Worm (Caenorhabditis elegans) whole organism, late embryonic: ENCODE measurements around the gene prdh-1.

Source experiments
- C08G9.2 ChIP-seq: sonication (generic microtip); optimal IDR thresholded peaks from 2 replicates; lab custom pipeline; 2016; ENCODE audit warnings: mild to moderate bottlenecking, missing genetic modification characterization, moderate library complexity, missing compliant biosample characterization
- C38D4.7 ChIP-seq: fragments of 200-800 bp; sonication (Bioruptor generic); optimal IDR thresholded peaks from 2 replicates; lab custom pipeline; 2018; ENCODE audit warnings: mild to moderate bottlenecking, missing genetic modification characterization, moderate library complexity, missing compliant biosample characterization
- F13H6.1 ChIP-seq: sonication (generic microtip); optimal IDR thresholded peaks from 2 replicates; lab custom pipeline; 2016; ENCODE audit warnings: missing genetic modification characterization, missing compliant biosample characterization
- K02D7.2 ChIP-seq: sonication (generic microtip); optimal IDR thresholded peaks from 2 replicates; lab custom pipeline; 2017; ENCODE audit warnings: mild to moderate bottlenecking, missing genetic modification characterization, missing compliant biosample characterization
- T23F11.4 ChIP-seq: fragments of 200-800 bp; sonication (Bioruptor generic); optimal IDR thresholded peaks from 2 replicates; lab custom pipeline; 2018; ENCODE audit warnings: mild to moderate bottlenecking, missing genetic modification characterization, missing compliant biosample characterization
- Y22D7AL.16 ChIP-seq: sonication (generic microtip); optimal IDR thresholded peaks from 2 replicates; lab custom pipeline; 2016; ENCODE audit warnings: missing genetic modification characterization, missing compliant biosample characterization
- ama-1 ChIP-seq: fragments of 150-350 bp; optimal IDR thresholded peaks from 2 replicates; lab custom pipeline; 2014
- ceh-18 ChIP-seq: sonication (generic microtip); optimal IDR thresholded peaks from 2 replicates; lab custom pipeline; 2016; ENCODE audit warnings: missing genetic modification characterization, missing compliant biosample characterization
- ceh-19 ChIP-seq: fragments of 200-800 bp; sonication (Bioruptor generic); optimal IDR thresholded peaks from 2 replicates; lab custom pipeline; 2018; ENCODE audit warnings: mild to moderate bottlenecking, missing genetic modification characterization, missing compliant biosample characterization
- ceh-2 ChIP-seq: sonication (generic microtip); optimal IDR thresholded peaks from 2 replicates; lab custom pipeline; 2016; ENCODE audit warnings: missing genotype, missing genetic modification characterization, missing compliant biosample characterization
- ceh-22 ChIP-seq: sonication (generic microtip); optimal IDR thresholded peaks from 2 replicates; lab custom pipeline; 2017; ENCODE audit warnings: missing biosample characterization, missing genetic modification characterization
- ceh-30 ChIP-seq: fragments of 150-350 bp; optimal IDR thresholded peaks from 2 replicates; lab custom pipeline; 2014; ENCODE audit warnings: missing biosample characterization, missing genetic modification characterization
- ceh-31 ChIP-seq: sonication (generic microtip); optimal IDR thresholded peaks from 2 replicates; lab custom pipeline; 2016; ENCODE audit warnings: missing genetic modification characterization, missing compliant biosample characterization
- ceh-34 ChIP-seq: sonication (generic microtip); optimal IDR thresholded peaks from 2 replicates; lab custom pipeline; 2016; ENCODE audit warnings: mild to moderate bottlenecking, missing genetic modification characterization, missing compliant biosample characterization
- ceh-45 ChIP-seq: fragments of 200-800 bp; sonication (Bioruptor generic); IDR thresholded peaks from 2 replicates; pipeline ENCODE4 v1.3.6; 2022; ENCODE audit warnings: missing genetic modification reagents, missing genetic modification characterization, missing compliant biosample characterization
- ceh-6 ChIP-seq: fragments of 200-800 bp; sonication (Bioruptor generic); optimal IDR thresholded peaks from 2 replicates; lab custom pipeline; 2018; ENCODE audit warnings: mild to moderate bottlenecking, missing genetic modification characterization, missing compliant biosample characterization
- ceh-9 ChIP-seq: sonication (generic microtip); optimal IDR thresholded peaks from 2 replicates; lab custom pipeline; 2016; ENCODE audit warnings: mild to moderate bottlenecking, missing genetic modification characterization, inconsistent platforms, missing compliant biosample characterization
- che-1 ChIP-seq: sonication (generic microtip); optimal IDR thresholded peaks from 2 replicates; lab custom pipeline; 2016; ENCODE audit warnings: mild to moderate bottlenecking, missing genetic modification characterization, missing compliant biosample characterization
- dve-1 ChIP-seq: sonication (generic microtip); optimal IDR thresholded peaks from 2 replicates; lab custom pipeline; 2017; ENCODE audit warnings: antibody characterized with exemption, mild to moderate bottlenecking, missing genetic modification characterization, missing compliant biosample characterization
- elt-2 ChIP-seq: sonication (generic microtip); optimal IDR thresholded peaks from 2 replicates; lab custom pipeline; 2016; ENCODE audit warnings: missing genetic modification reagents, missing genetic modification characterization, missing compliant biosample characterization
- ets-4 ChIP-seq: sonication (generic microtip); optimal IDR thresholded peaks from 2 replicates; lab custom pipeline; 2016; ENCODE audit warnings: missing genetic modification characterization, missing compliant biosample characterization
- eyg-1 ChIP-seq: sonication (generic microtip); optimal IDR thresholded peaks from 2 replicates; lab custom pipeline; 2016; ENCODE audit warnings: missing genotype, missing genetic modification characterization, missing compliant biosample characterization
- fkh-10 ChIP-seq: fragments of 150-350 bp; optimal IDR thresholded peaks from 2 replicates; lab custom pipeline; 2014; ENCODE audit warnings: missing biosample characterization, missing genetic modification reagents, missing genetic modification characterization
- fkh-6 ChIP-seq: sonication (generic microtip); optimal IDR thresholded peaks from 2 replicates; lab custom pipeline; 2016; ENCODE audit warnings: missing genetic modification characterization, missing compliant biosample characterization
- hlh-15 ChIP-seq: sonication (generic microtip); optimal IDR thresholded peaks from 2 replicates; lab custom pipeline; 2016; ENCODE audit warnings: missing genetic modification characterization, missing compliant biosample characterization
- hlh-30 ChIP-seq: sonication (generic microtip); optimal IDR thresholded peaks from 2 replicates; lab custom pipeline; 2017; ENCODE audit warnings: antibody characterized with exemption, missing genetic modification characterization, missing compliant biosample characterization; ENCODE audit not compliant: insufficient read depth
- hlh-6 ChIP-seq: sonication (generic microtip); optimal IDR thresholded peaks from 2 replicates; lab custom pipeline; 2016; ENCODE audit warnings: missing genotype, missing genetic modification characterization, missing compliant biosample characterization
- lin-11 ChIP-seq: fragments of 200-800 bp; sonication (Bioruptor generic); optimal IDR thresholded peaks from 2 replicates; lab custom pipeline; 2018; ENCODE audit warnings: mild to moderate bottlenecking, missing genetic modification characterization, missing compliant biosample characterization
- mec-3 ChIP-seq: sonication (generic microtip); optimal IDR thresholded peaks from 2 replicates; lab custom pipeline; 2016; ENCODE audit warnings: borderline replicate concordance, missing genetic modification characterization, missing compliant biosample characterization
- nfya-1 ChIP-seq: sonication (generic microtip); optimal IDR thresholded peaks from 2 replicates; lab custom pipeline; 2017; ENCODE audit warnings: missing genetic modification characterization, mild to moderate bottlenecking, missing compliant biosample characterization, antibody characterized with exemption, moderate library complexity
- nhr-11 ChIP-seq: fragments of 150-350 bp; optimal IDR thresholded peaks from 2 replicates; lab custom pipeline; 2014; ENCODE audit warnings: missing biosample characterization, missing genetic modification characterization
- nhr-232 ChIP-seq: sonication (generic microtip); optimal IDR thresholded peaks from 2 replicates; lab custom pipeline; 2016; ENCODE audit warnings: missing genetic modification characterization, missing compliant biosample characterization
- npax-4 ChIP-seq: sonication (generic microtip); optimal IDR thresholded peaks from 2 replicates; lab custom pipeline; 2016; ENCODE audit warnings: missing genetic modification characterization, missing compliant biosample characterization
- pag-3 ChIP-seq: sonication (generic microtip); optimal IDR thresholded peaks from 2 replicates; lab custom pipeline; 2016; ENCODE audit warnings: missing compliant biosample characterization, missing genetic modification characterization, borderline replicate concordance
- pha-2 ChIP-seq: sonication (generic microtip); optimal IDR thresholded peaks from 2 replicates; lab custom pipeline; 2017; ENCODE audit warnings: mild to moderate bottlenecking, missing genetic modification characterization, missing compliant biosample characterization
- pha-4 ChIP-seq: fragments of 150-350 bp; optimal IDR thresholded peaks from 2 replicates; lab custom pipeline; 2018; ENCODE audit warnings: missing biosample characterization, missing genetic modification reagents, missing genetic modification characterization
- pqm-1 ChIP-seq: sonication (generic microtip); optimal IDR thresholded peaks from 2 replicates; lab custom pipeline; 2016; ENCODE audit warnings: missing genetic modification characterization, missing compliant biosample characterization
- pros-1 ChIP-seq: fragments of 150-350 bp; optimal IDR thresholded peaks from 2 replicates; lab custom pipeline; 2014; ENCODE audit warnings: missing biosample characterization, missing genetic modification reagents, missing genetic modification characterization
- ref-2 ChIP-seq: sonication (generic microtip); optimal IDR thresholded peaks from 2 replicates; lab custom pipeline; 2016; ENCODE audit warnings: missing genetic modification characterization, missing compliant biosample characterization
- sdc-2 ChIP-seq: sonication (generic microtip); optimal IDR thresholded peaks from 2 replicates; lab custom pipeline; 2016; ENCODE audit warnings: missing genotype, missing genetic modification characterization, missing compliant biosample characterization
- sox-2 ChIP-seq: fragments of 200-800 bp; sonication (Bioruptor generic); IDR thresholded peaks from 2 replicates; pipeline ENCODE4 v1.3.6; 2022; ENCODE audit warnings: missing genetic modification reagents, missing genetic modification characterization, missing compliant biosample characterization
- syd-9 ChIP-seq: sonication (generic microtip); optimal IDR thresholded peaks from 2 replicates; lab custom pipeline; 2016; ENCODE audit warnings: mild to moderate bottlenecking, missing genetic modification characterization, moderate library complexity, missing compliant biosample characterization
- tbx-2 ChIP-seq: sonication (generic microtip); optimal IDR thresholded peaks from 2 replicates; lab custom pipeline; 2016; ENCODE audit warnings: missing genetic modification characterization, missing compliant biosample characterization
- ttx-3 ChIP-seq: sonication (generic microtip); optimal IDR thresholded peaks from 2 replicates; lab custom pipeline; 2016; ENCODE audit warnings: missing genetic modification reagents, missing genetic modification characterization, missing compliant biosample characterization
- unc-42 ChIP-seq: sonication (generic microtip); optimal IDR thresholded peaks from 2 replicates; lab custom pipeline; 2016; ENCODE audit warnings: missing genotype, missing genetic modification characterization, missing compliant biosample characterization
- unc-55 ChIP-seq: sonication (generic microtip); optimal IDR thresholded peaks from 2 replicates; lab custom pipeline; 2017; ENCODE audit warnings: missing biosample characterization, missing genetic modification reagents, missing genetic modification characterization

Gene prdh-1

DNA sequence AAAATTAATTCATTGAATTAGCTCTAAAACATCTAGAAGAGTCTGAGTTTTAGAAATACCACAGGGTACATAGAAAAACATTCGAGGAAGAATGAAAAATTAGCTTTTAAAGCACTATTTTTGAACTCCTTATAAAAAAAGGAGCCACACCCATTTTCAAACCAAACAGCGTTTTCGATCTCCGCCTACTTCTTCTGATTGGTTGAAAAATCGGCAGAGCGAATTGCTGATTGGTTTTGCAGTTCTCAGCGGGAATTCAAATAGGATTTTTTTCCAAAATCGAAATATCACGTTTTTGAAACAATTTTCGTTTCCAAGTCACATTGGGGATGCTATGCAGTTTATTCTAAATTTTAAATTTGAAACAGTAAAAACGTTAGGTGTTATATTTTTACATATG is 1.7 kb upstream of the prdh-1 start:
- TF ChIP-seq mec-3: no peak
- TF ChIP-seq dve-1 (tag; lab: Kevin White, UChicago): no peak
- peak; percentile 39 for TF ChIP-seq nfya-1 (tag; lab: Kevin White, UChicago)
- TF ChIP-seq pag-3: no peak

DNA sequence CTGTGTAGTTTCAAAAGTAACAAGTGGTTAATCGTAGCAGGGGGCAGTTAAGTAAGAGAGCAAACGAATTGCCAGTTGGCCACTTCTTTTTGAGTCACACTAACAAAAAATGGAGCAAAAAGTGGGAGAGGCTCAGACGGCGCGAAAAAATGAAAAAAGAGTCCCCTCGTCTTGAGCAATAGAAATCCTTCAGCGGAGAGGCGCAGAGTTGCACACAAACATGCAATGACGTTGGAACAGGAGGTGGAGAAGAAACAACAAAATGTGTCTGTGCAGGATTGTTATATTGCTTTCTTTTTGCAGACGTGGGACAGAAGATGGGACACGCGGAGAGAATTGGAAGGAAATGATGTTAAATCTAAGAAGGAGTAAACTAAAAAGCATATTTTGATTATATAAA is 1.3 kb upstream of the prdh-1 start:
- TF ChIP-seq elt-2: no peak
- no peak for TF ChIP-seq ets-4
- TF ChIP-seq fkh-10 (GFP tag; lab: Kevin White, UChicago): no peak
- no peak for TF ChIP-seq ceh-2 (tag; lab: Kevin White, UChicago)
- no peak for TF ChIP-seq fkh-6 (tag; lab: Kevin White, UChicago)
- peak; percentile 20 for TF ChIP-seq tbx-2 (tag; lab: Kevin White, UChicago)
- TF ChIP-seq hlh-30 (tag; lab: Kevin White, UChicago): no peak
- TF ChIP-seq ceh-9 (tag; lab: Kevin White, UChicago): no peak
- no peak for TF ChIP-seq nhr-232 (tag; lab: Kevin White, UChicago)
- no peak for TF ChIP-seq che-1 (tag; lab: Kevin White, UChicago)
- TF ChIP-seq hlh-15 (tag; lab: Kevin White, UChicago): no peak
- peak; percentile 51 for TF ChIP-seq ceh-18 (tag; lab: Kevin White, UChicago)
- TF ChIP-seq sox-2 (GFP tag; lab: Robert Waterston, UW): no peak
- TF ChIP-seq Y22D7AL.16 (tag; lab: Kevin White, UChicago): no peak
- TF ChIP-seq lin-11 (tag; lab: Kevin White, UChicago): no peak
- no peak for TF ChIP-seq K02D7.2 (tag; lab: Kevin White, UChicago)
- no peak for TF ChIP-seq npax-4 (tag; lab: Kevin White, UChicago)
- TF ChIP-seq nhr-11: no peak
- TF ChIP-seq syd-9 (tag; lab: Kevin White, UChicago): no peak
- TF ChIP-seq mec-3: no peak
- no peak for TF ChIP-seq ceh-34 (tag; lab: Kevin White, UChicago)
- no peak for TF ChIP-seq ceh-22 (tag; lab: Kevin White, UChicago)
- TF ChIP-seq ceh-19 (GFP tag; lab: Kevin White, UChicago): no peak
- TF ChIP-seq ref-2 (tag; lab: Kevin White, UChicago): no peak
- no peak for TF ChIP-seq C08G9.2 (tag; lab: Kevin White, UChicago)
- TF ChIP-seq ttx-3: no peak
- peak; percentile 8 for TF ChIP-seq nfya-1 (tag; lab: Kevin White, UChicago)
- TF ChIP-seq C38D4.7 (GFP tag; lab: Kevin White, UChicago): no peak
- TF ChIP-seq pqm-1: no peak
- TF ChIP-seq ceh-6 (GFP tag; lab: Kevin White, UChicago): no peak
- peak; percentile 59 for TF ChIP-seq unc-42 (tag; lab: Kevin White, UChicago)
- peak; percentile 34 for TF ChIP-seq ceh-31 (tag; lab: Kevin White, UChicago)
- no peak for TF ChIP-seq sdc-2
- no peak for TF ChIP-seq unc-55 (GFP tag; lab: Kevin White, UChicago)

DNA sequence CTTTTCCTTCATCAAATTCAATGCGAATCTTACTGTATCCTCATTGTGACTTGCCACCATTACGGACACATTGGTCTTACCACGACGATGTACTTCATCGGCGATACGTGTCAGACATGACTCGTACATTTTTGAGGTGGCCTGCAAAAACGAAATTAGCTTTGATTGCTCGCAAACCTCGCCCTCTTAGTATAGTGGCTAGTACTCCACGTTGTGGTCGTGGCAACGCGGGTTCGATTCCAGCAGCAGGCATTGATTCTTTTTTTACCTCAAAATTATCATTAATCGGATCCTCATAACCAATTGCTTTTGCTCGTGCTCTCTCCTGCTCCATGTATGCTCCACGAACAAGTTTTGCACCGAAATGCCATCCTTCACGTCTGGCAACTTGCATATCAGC is 6.3 kb downstream of the prdh-1 start:
- TF ChIP-seq ama-1: no peak
- TF ChIP-seq hlh-6 (tag; lab: Kevin White, UChicago): no peak
- TF ChIP-seq T23F11.4 (GFP tag; lab: Kevin White, UChicago): no peak
- no peak for TF ChIP-seq sdc-2

DNA sequence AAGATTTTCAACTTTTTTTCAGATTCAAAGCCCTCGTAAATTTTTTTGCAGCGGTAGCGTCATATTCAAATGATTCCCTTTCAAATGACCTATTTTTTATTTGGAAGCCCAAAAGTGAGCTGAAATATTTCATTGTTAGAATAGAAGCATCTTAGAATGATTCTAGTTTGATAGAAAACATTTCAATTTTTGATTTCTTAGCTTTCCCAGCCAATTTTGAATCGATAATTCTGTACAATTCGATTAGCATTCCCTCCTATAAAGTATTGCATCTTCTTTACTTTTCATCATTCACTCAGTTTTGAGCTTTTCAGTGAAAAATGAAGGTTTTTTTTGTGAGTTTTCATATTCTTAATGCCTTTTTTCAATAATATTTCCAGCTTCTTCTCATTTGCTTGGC is 9.7 kb downstream of the prdh-1 start, which contains the start of gene B0513.90:
TSS of gene B0513.90 (plus strand) at position 301 of the 400 bp plus-strand sequence.
- no peak for TF ChIP-seq eyg-1
- no peak for TF ChIP-seq elt-2
- no peak for TF ChIP-seq hlh-15 (tag; lab: Kevin White, UChicago)
- TF ChIP-seq F13H6.1 (tag; lab: Kevin White, UChicago): no peak
- TF ChIP-seq ceh-22 (tag; lab: Kevin White, UChicago): no peak
- TF ChIP-seq ceh-30 (tag; lab: Kevin White, UChicago): no peak
- no peak for TF ChIP-seq ceh-45 (GFP tag; lab: Robert Waterston, UW)
- no peak for TF ChIP-seq pros-1
- no peak for TF ChIP-seq pha-2
- TF ChIP-seq pha-4 (tag; lab: Kevin White, UChicago): no peak
- TF ChIP-seq Y22D7AL.16 (tag; lab: Kevin White, UChicago): no peak
- TF ChIP-seq C08G9.2 (tag; lab: Kevin White, UChicago): no peak
- TF ChIP-seq ref-2 (tag; lab: Kevin White, UChicago): no peak
- TF ChIP-seq ceh-19 (GFP tag; lab: Kevin White, UChicago): no peak
- TF ChIP-seq syd-9 (tag; lab: Kevin White, UChicago): no peak
